Fruit fly (Drosophila melanogaster) whole organism, embryonic: ENCODE measurements around the gene eys.

ENCODE experiments used
- Atf-2 ChIP-seq: fragments of 200-800 bp; sonication (Bioruptor generic); optimal IDR thresholded peaks from 2 replicates; lab custom pipeline; 2016; ENCODE audit warnings: missing biosample characterization, missing genetic modification characterization
- CG10462 ChIP-seq: fragments of 200-800 bp; sonication (Bioruptor generic); optimal IDR thresholded peaks from 2 replicates; lab custom pipeline; 2016; ENCODE audit warnings: missing biosample characterization, missing genetic modification characterization
- CG11085 ChIP-seq: fragments of 200-800 bp; sonication (Bioruptor generic); IDR thresholded peaks from 2 replicates; pipeline ENCODE4 v1.3.6; 2022; ENCODE audit warnings: missing biosample characterization, missing genetic modification characterization
- CG11398 ChIP-seq: fragments of 200-800 bp; sonication (Bioruptor generic); optimal IDR thresholded peaks from 2 replicates; lab custom pipeline; 2016; ENCODE audit warnings: missing biosample characterization, missing genetic modification characterization
- CG11456 ChIP-seq: fragments of 200-800 bp; sonication (Bioruptor generic); IDR thresholded peaks from 3 replicates; pipeline ENCODE4 v1.3.6; 2022; ENCODE audit warnings: missing biosample characterization, missing genetic modification characterization
- CG11695 ChIP-seq: fragments of 200-800 bp; sonication (Bioruptor generic); IDR thresholded peaks from 3 replicates; pipeline ENCODE4 v1.3.6; 2022; ENCODE audit warnings: missing biosample characterization, missing genetic modification characterization
- CG12744 ChIP-seq: fragments of 200-800 bp; sonication (Bioruptor generic); optimal IDR thresholded peaks from 2 replicates; lab custom pipeline; 2016; ENCODE audit warnings: missing biosample characterization, missing genetic modification characterization
- CG12942 ChIP-seq: fragments of 200-800 bp; sonication (Bioruptor generic); optimal IDR thresholded peaks from 3 replicates; lab custom pipeline; 2016; ENCODE audit warnings: missing biosample characterization, missing genetic modification characterization
- CG14014 ChIP-seq: fragments of 200-800 bp; sonication (Bioruptor generic); IDR thresholded peaks from 2 replicates; pipeline ENCODE4 v1.3.6; 2022; ENCODE audit warnings: missing biosample characterization, missing genetic modification characterization
- CG15479 ChIP-seq: fragments of 200-800 bp; sonication (Bioruptor generic); optimal IDR thresholded peaks from 3 replicates; lab custom pipeline; 2019; ENCODE audit warnings: missing biosample characterization, mild to moderate bottlenecking, missing genetic modification characterization, moderate library complexity
- CG1602 ChIP-seq: fragments of 200-800 bp; sonication (Bioruptor generic); optimal IDR thresholded peaks from 3 replicates; lab custom pipeline; 2016; ENCODE audit warnings: missing biosample characterization, missing genetic modification characterization
- CG18764 ChIP-seq: fragments of 200-800 bp; sonication (Bioruptor generic); optimal IDR thresholded peaks from 3 replicates; lab custom pipeline; 2016; ENCODE audit warnings: missing biosample characterization, missing genetic modification characterization
- CG3726 ChIP-seq: fragments of 200-800 bp; sonication (Bioruptor generic); IDR thresholded peaks from 3 replicates; pipeline ENCODE4, ENCODE4 v1.3.6; 2022; ENCODE audit warnings: missing biosample characterization, missing genetic modification characterization
- CG4854 ChIP-seq: fragments of 200-800 bp; sonication (Bioruptor generic); optimal IDR thresholded peaks from 2 replicates; lab custom pipeline; 2016; ENCODE audit warnings: missing biosample characterization, missing genetic modification characterization, inconsistent platforms
- CG5953 ChIP-seq: fragments of 200-800 bp; sonication (Bioruptor generic); IDR thresholded peaks from 2 replicates; pipeline ENCODE4 v1.3.6; 2022; ENCODE audit warnings: missing biosample characterization, missing genetic modification characterization
- CG8478 ChIP-seq: fragments of >200 bp; optimal IDR thresholded peaks from 2 replicates; lab custom pipeline; 2018
- CG9609 ChIP-seq: fragments of 200-800 bp; sonication (Bioruptor generic); optimal IDR thresholded peaks from 3 replicates; lab custom pipeline; 2016; ENCODE audit warnings: missing biosample characterization, missing genetic modification characterization
- Camta ChIP-seq: fragments of 200-800 bp; sonication (Bioruptor generic); optimal IDR thresholded peaks from 2 replicates; lab custom pipeline; 2016; ENCODE audit warnings: missing biosample characterization, missing genetic modification characterization
- CrebB ChIP-seq: fragments of 200-800 bp; sonication (Bioruptor generic); optimal IDR thresholded peaks from 3 replicates; lab custom pipeline; 2018; ENCODE audit warnings: missing biosample characterization, mild to moderate bottlenecking, missing genetic modification characterization
- Dad ChIP-seq: fragments of 200-800 bp; sonication (Bioruptor generic); optimal IDR thresholded peaks from 3 replicates; lab custom pipeline; 2016; ENCODE audit warnings: missing biosample characterization, missing genetic modification characterization
- Gsc ChIP-seq: fragments of 200-800 bp; sonication (Bioruptor generic); IDR thresholded peaks from 2 replicates; pipeline ENCODE4 v1.3.6; 2022; ENCODE audit warnings: missing biosample characterization, missing genetic modification characterization
- HLH4C ChIP-seq: fragments of 200-800 bp; sonication (Bioruptor generic); IDR thresholded peaks from 3 replicates; pipeline ENCODE4 v1.3.6; 2022; ENCODE audit warnings: missing biosample characterization, missing genetic modification characterization; ENCODE audit not compliant: partially characterized antibody
- Mrtf ChIP-seq: fragments of 200-800 bp; sonication (Bioruptor generic); IDR thresholded peaks from 3 replicates; pipeline ENCODE4 v1.3.6; 2022; ENCODE audit warnings: missing biosample characterization, missing genetic modification characterization
- Myb ChIP-seq: fragments of 200-800 bp; sonication (Bioruptor generic); optimal IDR thresholded peaks from 2 replicates; lab custom pipeline; 2016; ENCODE audit warnings: missing biosample characterization, missing genetic modification characterization
- NK7.1 ChIP-seq: fragments of 200-800 bp; sonication (Bioruptor generic); optimal IDR thresholded peaks from 3 replicates; lab custom pipeline; 2016; ENCODE audit warnings: missing biosample characterization, missing genetic modification characterization
- Nf-YB ChIP-seq: fragments of 200-800 bp; sonication (Bioruptor generic); optimal IDR thresholded peaks from 3 replicates; lab custom pipeline; 2019; ENCODE audit warnings: missing biosample characterization, mild to moderate bottlenecking, missing genetic modification characterization, moderate library complexity
- Pdp1 ChIP-seq, 2 experiments: fragments of 200-800 bp; sonication (Bioruptor generic); optimal IDR thresholded peaks; 3 replicates each; lab custom pipeline; 2016; ENCODE audit warnings: missing biosample characterization in 2 of 2, missing genetic modification characterization in 2 of 2, mild to moderate bottlenecking in 1 of 2, moderate library complexity in 1 of 2
- Ssrp ChIP-seq: fragments of 200-800 bp; sonication (Bioruptor generic); optimal IDR thresholded peaks from 2 replicates; lab custom pipeline; 2018; ENCODE audit warnings: missing biosample characterization, mild to moderate bottlenecking, missing genetic modification characterization, moderate library complexity
- abd-A ChIP-seq: fragments of 200-800 bp; sonication (Bioruptor generic); optimal IDR thresholded peaks from 3 replicates; lab custom pipeline; 2019; ENCODE audit warnings: missing biosample characterization, mild to moderate bottlenecking, missing genetic modification characterization, moderate library complexity
- bowl ChIP-seq: fragments of 200-800 bp; sonication (Bioruptor generic); IDR thresholded peaks from 2 replicates; pipeline ENCODE4 v1.3.6; 2022; ENCODE audit warnings: missing biosample characterization, missing genetic modification characterization
- dpn ChIP-seq, 2 experiments: fragments of 200-800 bp; sonication (Bioruptor generic); optimal IDR thresholded peaks; 3 replicates each; lab custom pipeline; 2016; ENCODE audit warnings: missing biosample characterization in 2 of 2, missing genetic modification characterization in 2 of 2
- eve ChIP-seq, 2 experiments: fragments of >200 bp; optimal IDR thresholded peaks; 2 replicates each; lab custom pipeline; 2017; ENCODE audit warnings: missing biosample characterization in 2 of 2, missing genetic modification characterization in 2 of 2
- fd102C ChIP-seq: fragments of 200-800 bp; sonication (Bioruptor generic); optimal IDR thresholded peaks from 2 replicates; lab custom pipeline; 2018; ENCODE audit warnings: missing biosample characterization, mild to moderate bottlenecking, missing genetic modification characterization, moderate library complexity
- gsb-n ChIP-seq: fragments of 200-800 bp; sonication (Bioruptor generic); optimal IDR thresholded peaks from 3 replicates; lab custom pipeline; 2018; ENCODE audit warnings: missing biosample characterization, mild to moderate bottlenecking, missing genetic modification characterization
- gt ChIP-seq: fragments of 200-800 bp; sonication (Bioruptor generic); IDR thresholded peaks from 2 replicates; pipeline ENCODE4 v1.3.6; 2022; ENCODE audit warnings: missing biosample characterization, missing genetic modification characterization
- hkb ChIP-seq, 2 experiments: fragments of 200-800 bp in 1 of 2; fragments of >200 bp in 1 of 2; sonication (Bioruptor generic) in 1 of 2; IDR thresholded peaks in 1 of 2; optimal IDR thresholded peaks in 1 of 2; 2 replicates each; pipeline versions ENCODE4 v1.3.6 to Lab custom; 2017 to 2022; ENCODE audit warnings: missing biosample characterization in 1 of 2, missing genetic modification characterization in 1 of 2
- ind ChIP-seq: fragments of 200-800 bp; sonication (Bioruptor generic); optimal IDR thresholded peaks from 3 replicates; lab custom pipeline; 2016; ENCODE audit warnings: missing biosample characterization, missing genetic modification characterization
- kah ChIP-seq: fragments of 200-800 bp; sonication (Bioruptor generic); optimal IDR thresholded peaks from 2 replicates; lab custom pipeline; 2018; ENCODE audit warnings: missing biosample characterization, mild to moderate bottlenecking, missing genetic modification characterization
- kay ChIP-seq: fragments of 200-800 bp; sonication (Bioruptor generic); optimal IDR thresholded peaks from 2 replicates; lab custom pipeline; 2016; ENCODE audit warnings: missing biosample characterization, missing genetic modification characterization
- peb ChIP-seq: fragments of 200-800 bp; sonication (Bioruptor generic); IDR thresholded peaks from 2 replicates; pipeline ENCODE4 v1.3.6; 2022; ENCODE audit warnings: missing biosample characterization, missing genetic modification characterization
- run ChIP-seq: fragments of 200-800 bp; sonication (Bioruptor generic); optimal IDR thresholded peaks from 3 replicates; lab custom pipeline; 2018; ENCODE audit warnings: missing biosample characterization, mild to moderate bottlenecking, missing genetic modification characterization
- sc ChIP-seq, 3 experiments: fragments of >200 bp in 2 of 3; fragments of 200-800 bp in 1 of 3; sonication (Bioruptor generic) in 1 of 3; optimal IDR thresholded peaks; 2 replicates in 2 of 3; 3 replicates in 1 of 3; lab custom pipeline; 2017; ENCODE audit warnings: mild to moderate bottlenecking in 1 of 3, missing biosample characterization in 1 of 3, missing genetic modification characterization in 1 of 3, missing genetic modification reagents in 1 of 3
- shn ChIP-seq: fragments of 200-800 bp; sonication (Bioruptor generic); optimal IDR thresholded peaks from 3 replicates; lab custom pipeline; 2016; ENCODE audit warnings: missing biosample characterization, missing genetic modification characterization
- sr ChIP-seq: fragments of 200-800 bp; sonication (Bioruptor generic); IDR thresholded peaks from 3 replicates; pipeline ENCODE4 v1.3.6; 2022; ENCODE audit warnings: missing biosample characterization, missing genetic modification characterization
- tgo ChIP-seq: fragments of 200-800 bp; sonication (Bioruptor generic); IDR thresholded peaks from 3 replicates; pipeline ENCODE4 v1.3.6; 2022; ENCODE audit warnings: missing biosample characterization, missing genetic modification characterization
- vnd ChIP-seq: fragments of 200-800 bp; sonication (Bioruptor generic); IDR thresholded peaks from 3 replicates; pipeline ENCODE4 v1.3.6; 2022; ENCODE audit warnings: missing biosample characterization, missing genetic modification characterization; ENCODE audit not compliant: partially characterized antibody
- vvl ChIP-seq: fragments of 200-800 bp; sonication (Bioruptor generic); IDR thresholded peaks from 2 replicates; pipeline ENCODE4 v1.3.6; 2022; ENCODE audit warnings: missing biosample characterization, missing genetic modification characterization
- zfh2 ChIP-seq: fragments of 200-800 bp; sonication (Bioruptor generic); optimal IDR thresholded peaks from 2 replicates; lab custom pipeline; 2016; ENCODE audit warnings: missing biosample characterization, missing genetic modification characterization

eys gene

dm6 chr2L:2373818-2374746 lies 62.6 kb downstream of the eys start, which contains the start of the genes CG3609 and CG15390 (continued):
- TF ChIP-seq vnd = no peak
- no peak for TF ChIP-seq fd102C (GFP tag; lab: Kevin White, UChicago)
- no peak for TF ChIP-seq CG15479 (GFP tag; lab: Kevin White, UChicago)
- 0 out of 2 replicates have a peak, but pooled peaks have one; percentile 14 for TF ChIP-seq peb (GFP tag; lab: Robert Waterston, UW)
- TF ChIP-seq CG14014 (GFP tag; lab: Robert Waterston, UW) = peak; percentile 88
- peak; percentile 64 for TF ChIP-seq tgo (GFP tag; lab: Robert Waterston, UW)
- TF ChIP-seq gt = no peak
- TF ChIP-seq kay (GFP tag; lab: Kevin White, UChicago) = peak; percentile 80
- peak; percentile 73 for TF ChIP-seq CG4854 (GFP tag; lab: Kevin White, UChicago)
- TF ChIP-seq CG5953 (GFP tag; lab: Robert Waterston, UW) = peak; percentile 51; the same call in 1 of the 2 replicates
- peak; percentile 83 for TF ChIP-seq NK7.1 (GFP tag; lab: Kevin White, UChicago)
- TF ChIP-seq CG11398 = peak; percentile 79
- peak; percentile 16 for TF ChIP-seq run (tag; lab: Kevin White, UChicago)
- TF ChIP-seq HLH4C (GFP tag; lab: Robert Waterston, UW) = no peak
- peak; percentile 82; the same call in 2 of the 3 replicates for TF ChIP-seq Mrtf
- TF ChIP-seq Dad = peak; percentile 85
- TF ChIP-seq CG1602 (GFP tag; lab: Kevin White, UChicago) = peak; percentile 57
- peak; percentile 15; the same call in 1 of the 3 replicates for TF ChIP-seq sr (GFP tag; lab: Robert Waterston, UW)
- peak; percentile 81 for TF ChIP-seq CG10462
- peak; percentile 6 for TF ChIP-seq kah (GFP tag; lab: Kevin White, UChicago)
- peak; percentile 87 for TF ChIP-seq CrebB (tag; lab: Kevin White, UChicago)
- TF ChIP-seq CG11085 (GFP tag; lab: Robert Waterston, UW) = peak; percentile 59; the same call in 1 of the 2 replicates
- no peak for TF ChIP-seq eve (GFP tag; optimal IDR thresholded peaks at IDR 0.05; lab: Kevin White, UChicago)
- peak; percentile 29; the same call in 1 of the 2 replicates for TF ChIP-seq bowl
- TF ChIP-seq CG11456 (GFP tag; lab: Robert Waterston, UW) = peak; percentile 96
- peak; percentile 88 to 92 for TF ChIP-seq dpn (GFP tag; optimal IDR thresholded peaks at IDR 0.05; lab: Kevin White, UChicago)
- TF ChIP-seq Myb (GFP tag; lab: Kevin White, UChicago) = peak; percentile 81
- TF ChIP-seq sc (optimal IDR thresholded peaks at IDR 0.05; lab: Kevin White, UChicago) = no peak
- no peak for TF ChIP-seq sc (GFP tag; optimal IDR thresholded peaks at IDR 0.05; lab: Kevin White, UChicago)
- TF ChIP-seq hkb (optimal IDR thresholded peaks at IDR 0.05; lab: Kevin White, UChicago) = no peak
- TF ChIP-seq hkb (GFP tag; IDR thresholded peaks at IDR 0.05; lab: Robert Waterston, UW) = peak; percentile 68
- TF ChIP-seq ind = peak; percentile 75
- peak; percentile 54 for TF ChIP-seq gsb-n (tag; lab: Kevin White, UChicago)
- TF ChIP-seq Pdp1 (GFP tag; optimal IDR thresholded peaks at IDR 0.05; lab: Kevin White, UChicago) = peak; percentile 83 to 92
- peak; percentile 31 for TF ChIP-seq Nf-YB (GFP tag; lab: Kevin White, UChicago)
- peak; percentile 86 for TF ChIP-seq CG12744 (GFP tag; lab: Kevin White, UChicago)
- TF ChIP-seq Camta = peak; percentile 67
- TF ChIP-seq shn = peak; percentile 92
- no peak for TF ChIP-seq Gsc (GFP tag; lab: Robert Waterston, UW)
- no peak for TF ChIP-seq CG8478 (lab: Kevin White, UChicago)
- peak; percentile 94 for TF ChIP-seq zfh2 (GFP tag; lab: Kevin White, UChicago)
- peak; percentile 80 for TF ChIP-seq Atf-2 (GFP tag; lab: Kevin White, UChicago)
- 0 out of 3 replicates have a peak, but pooled peaks have one; percentile 17 for TF ChIP-seq CG3726 (GFP tag; lab: Robert Waterston, UW)
- TF ChIP-seq CG9609 (GFP tag; lab: Kevin White, UChicago) = peak; percentile 87
- peak; percentile 77 for TF ChIP-seq CG12942
- TF ChIP-seq Ssrp (tag; lab: Kevin White, UChicago) = peak; percentile 45
- TF ChIP-seq abd-A (tag; lab: Kevin White, UChicago) = peak; percentile 97
- peak; percentile 94 for TF ChIP-seq vvl
- TF ChIP-seq CG18764 = peak; percentile 28
- peak; percentile 65 for TF ChIP-seq CG11695
